Worm (Caenorhabditis elegans) whole organism, L2 larva: ENCODE measurements around the gene Y57A10C.9.

Experiments
- Y55F3AM.14 ChIP-seq: fragments of 200-800 bp; sonication (Bioruptor generic); optimal IDR thresholded peaks from 2 replicates; lab custom pipeline; 2018; ENCODE audit warnings: mild to moderate bottlenecking, missing genetic modification characterization, missing compliant biosample characterization
- fos-1 ChIP-seq: fragments of 150-350 bp; optimal IDR thresholded peaks from 2 replicates; lab custom pipeline; 2014; ENCODE audit warnings: missing biosample characterization, missing genetic modification characterization
- lin-11 ChIP-seq: fragments of 150-350 bp; sonication (generic microtip); optimal IDR thresholded peaks from 2 replicates; lab custom pipeline; 2014; ENCODE audit warnings: missing biosample characterization, missing genetic modification characterization, inconsistent platforms, mixed read lengths
- lsy-2 ChIP-seq, 2 experiments: fragments of 150-350 bp in 1 of 2; sonication (generic microtip) in 1 of 2; optimal IDR thresholded peaks; 2 replicates each; lab custom pipeline; 2014 to 2017; ENCODE audit warnings: missing biosample characterization in 2 of 2, missing genetic modification characterization in 2 of 2
- nhr-10 ChIP-seq: sonication (generic microtip); optimal IDR thresholded peaks from 2 replicates; lab custom pipeline; 2017; ENCODE audit warnings: missing biosample characterization, missing genetic modification characterization
- nhr-11 ChIP-seq: fragments of 150-350 bp; optimal IDR thresholded peaks from 2 replicates; lab custom pipeline; 2014; ENCODE audit warnings: missing biosample characterization, missing genetic modification characterization
- nhr-237 ChIP-seq: fragments of 150-350 bp; optimal IDR thresholded peaks from 2 replicates; lab custom pipeline; 2014; ENCODE audit warnings: missing biosample characterization, missing genetic modification characterization
- nhr-25 ChIP-seq: fragments of 150-350 bp; sonication (generic microtip); optimal IDR thresholded peaks from 3 replicates; lab custom pipeline; 2014; ENCODE audit warnings: missing biosample characterization, missing genetic modification characterization
- skn-1 ChIP-seq: sonication (generic microtip); optimal IDR thresholded peaks from 2 replicates; lab custom pipeline; 2017; ENCODE audit warnings: missing biosample characterization, missing genetic modification characterization
- unc-62 ChIP-seq: fragments of 150-350 bp; optimal IDR thresholded peaks from 2 replicates; lab custom pipeline; 2014; ENCODE audit warnings: missing biosample characterization, missing genetic modification reagents, missing genetic modification characterization
- zag-1 ChIP-seq: fragments of 150-350 bp; optimal IDR thresholded peaks from 2 replicates; lab custom pipeline; 2014; ENCODE audit warnings: missing biosample characterization, missing genetic modification characterization
- ztf-11 ChIP-seq: sonication (generic microtip); optimal IDR thresholded peaks from 2 replicates; lab custom pipeline; 2017; ENCODE audit warnings: missing biosample characterization, missing genetic modification characterization

- TF ChIP-seq nhr-237 (no peak), ztf-11 (tag; lab: Kevin White, UChicago) (no peak), lin-11 (tag; lab: Kevin White, UChicago) (no peak), Y55F3AM.14 (GFP tag; lab: Kevin White, UChicago) (no peak), zag-1 (tag; lab: Kevin White, UChicago) (no peak), lsy-2 (tag; optimal IDR thresholded peaks at IDR 0.05; lab: Kevin White, UChicago) (no peak), nhr-25 (tag; lab: Kevin White, UChicago) (no peak), nhr-11 (tag; lab: Kevin White, UChicago) (no peak), nhr-10 (no peak), unc-62 (GFP tag; lab: Kevin White, UChicago) (no peak), fos-1 (tag; lab: Kevin White, UChicago) (no peak), skn-1 (tag; lab: Kevin White, UChicago) (no peak)
These were observed 14.5 kb upstream of the Y57A10C.9 start, which contains the start of the genes sre-35 and sre-33 for ce11 chrII:12452754-12453352.
